Worm (Caenorhabditis elegans): ENCODE results near the gene gop-2.

ce11 chrIII:5277740-5278139 is 18.9 kb downstream of the gop-2 start, which contains the start of gene clk-1:
- TF ChIP-seq lin-13 (GFP tag; optimal IDR thresholded peaks at IDR 0.05) (no peak), unc-62 (GFP tag; optimal IDR thresholded peaks at IDR 0.05) (no peak), ztf-11 (tag; optimal IDR thresholded peaks at IDR 0.05) (no peak), lin-11 (tag; optimal IDR thresholded peaks at IDR 0.05) (no peak), nhr-6 (tag; optimal IDR thresholded peaks at IDR 0.05) (no peak)

Data from whole organism, L2 larva.